Fruit fly (Drosophila melanogaster) whole organism, embryonic: ENCODE measurements around the gene ppk23.

ENCODE experiments used
- CG11093 ChIP-seq: fragments of 200-800 bp; sonication (Bioruptor generic); IDR thresholded peaks from 3 replicates; pipeline ENCODE4 v1.3.6; 2022; ENCODE audit warnings: missing biosample characterization, missing genetic modification characterization
- CG12299 ChIP-seq: fragments of 200-800 bp; sonication (Bioruptor generic); optimal IDR thresholded peaks from 2 replicates; lab custom pipeline; 2018; ENCODE audit warnings: missing biosample characterization, mild to moderate bottlenecking, missing genetic modification characterization
- CG12391 ChIP-seq: fragments of 200-800 bp; sonication (Bioruptor generic); optimal IDR thresholded peaks from 3 replicates; lab custom pipeline; 2018; ENCODE audit warnings: missing biosample characterization, mild to moderate bottlenecking, missing genetic modification characterization, moderate library complexity
- CG13296 ChIP-seq: fragments of 200-800 bp; sonication (Bioruptor generic); optimal IDR thresholded peaks from 3 replicates; lab custom pipeline; 2018; ENCODE audit warnings: missing biosample characterization, mild to moderate bottlenecking, missing genetic modification characterization
- CG17328 ChIP-seq: fragments of 200-800 bp; sonication (Bioruptor generic); IDR thresholded peaks from 2 replicates; pipeline ENCODE4 v1.3.6; 2022; ENCODE audit warnings: missing biosample characterization, missing genetic modification characterization
- CG17385 ChIP-seq: fragments of 200-800 bp; sonication (Bioruptor generic); optimal IDR thresholded peaks from 3 replicates; lab custom pipeline; 2018; ENCODE audit warnings: missing biosample characterization, mild to moderate bottlenecking, missing genetic modification characterization
- CG17612 ChIP-seq: fragments of 200-800 bp; sonication (Bioruptor generic); IDR thresholded peaks from 2 replicates; pipeline ENCODE4 v1.3.6; 2022; ENCODE audit warnings: missing biosample characterization, missing genetic modification characterization
- CG18262 ChIP-seq: fragments of 200-800 bp; optimal IDR thresholded peaks from 3 replicates; lab custom pipeline; 2019; ENCODE audit warnings: missing biosample characterization, mild to moderate bottlenecking, missing genetic modification characterization, moderate library complexity
- CG33213 ChIP-seq: fragments of 200-800 bp; sonication (Bioruptor generic); optimal IDR thresholded peaks from 3 replicates; lab custom pipeline; 2016; ENCODE audit warnings: missing biosample characterization, missing genetic modification characterization
- CG42726 ChIP-seq: fragments of 200-800 bp; sonication (Bioruptor generic); IDR thresholded peaks from 2 replicates; pipeline ENCODE4 v1.3.6; 2022; ENCODE audit warnings: missing biosample characterization, missing genetic modification characterization; ENCODE audit not compliant: partially characterized antibody
- CG5180 ChIP-seq: fragments of 200-800 bp; sonication (Bioruptor generic); optimal IDR thresholded peaks from 3 replicates; lab custom pipeline; 2017; ENCODE audit warnings: missing biosample characterization, missing genetic modification characterization, mild to moderate bottlenecking, moderate library complexity, missing genetic modification reagents
- CG7745 ChIP-seq: fragments of 200-800 bp; sonication (Bioruptor generic); optimal IDR thresholded peaks from 2 replicates; lab custom pipeline; 2018; ENCODE audit warnings: missing biosample characterization, mild to moderate bottlenecking, missing genetic modification characterization, moderate library complexity
- CG7839 ChIP-seq: fragments of 200-800 bp; sonication (Bioruptor generic); optimal IDR thresholded peaks from 3 replicates; lab custom pipeline; 2018; ENCODE audit warnings: missing biosample characterization, mild to moderate bottlenecking, missing genetic modification characterization, moderate library complexity
- CG8281 ChIP-seq: fragments of 200-800 bp; sonication (Bioruptor generic); optimal IDR thresholded peaks from 2 replicates; lab custom pipeline; 2018; ENCODE audit warnings: missing biosample characterization, mild to moderate bottlenecking, missing genetic modification characterization, moderate library complexity
- CG9932 ChIP-seq: fragments of 200-800 bp; sonication (Bioruptor generic); IDR thresholded peaks from 2 replicates; pipeline ENCODE4 v1.3.6; 2022; ENCODE audit warnings: missing biosample characterization, missing genetic modification characterization
- Deaf1 ChIP-seq: fragments of 200-800 bp; optimal IDR thresholded peaks from 3 replicates; lab custom pipeline; 2019; ENCODE audit warnings: missing biosample characterization, mild to moderate bottlenecking, missing genetic modification characterization, moderate library complexity
- E2f1 ChIP-seq: fragments of 200-800 bp; sonication (Bioruptor generic); IDR thresholded peaks from 2 replicates; pipeline ENCODE4 v1.3.6; 2022; ENCODE audit warnings: missing biosample characterization, missing genetic modification characterization
- E2f2 ChIP-seq: fragments of 200-800 bp; sonication (Bioruptor generic); IDR thresholded peaks from 2 replicates; pipeline ENCODE4 v1.3.6; 2022; ENCODE audit warnings: missing biosample characterization, missing genetic modification characterization
- Gsc ChIP-seq: fragments of 200-800 bp; sonication (Bioruptor generic); IDR thresholded peaks from 2 replicates; pipeline ENCODE4 v1.3.6; 2022; ENCODE audit warnings: missing biosample characterization, missing genetic modification characterization
- HLH54F ChIP-seq: fragments of 200-800 bp; sonication (Bioruptor generic); optimal IDR thresholded peaks from 3 replicates; lab custom pipeline; 2016; ENCODE audit warnings: missing biosample characterization, missing genetic modification characterization
- Hr78 ChIP-seq, 2 experiments: fragments of 200-800 bp in 1 of 2; fragments of >200 bp in 1 of 2; sonication (Bioruptor generic) in 1 of 2; optimal IDR thresholded peaks; 2 replicates each; lab custom pipeline; 2017 to 2019; ENCODE audit warnings: missing biosample characterization in 2 of 2, missing genetic modification characterization in 2 of 2, mild to moderate bottlenecking in 1 of 2, moderate library complexity in 1 of 2
- Mad ChIP-seq: fragments of 200-800 bp; sonication (Bioruptor generic); optimal IDR thresholded peaks from 2 replicates; lab custom pipeline; 2016; ENCODE audit warnings: missing biosample characterization, missing genetic modification characterization
- Rx ChIP-seq: fragments of 200-800 bp; sonication (Bioruptor generic); IDR thresholded peaks from 2 replicates; pipeline ENCODE4 v1.3.6; 2022; ENCODE audit warnings: missing biosample characterization, missing genetic modification characterization
- Sry-δ ChIP-seq: fragments of 200-800 bp; sonication (Bioruptor generic); optimal IDR thresholded peaks from 2 replicates; lab custom pipeline; 2016; ENCODE audit warnings: missing biosample characterization, missing genetic modification characterization
- Usf ChIP-seq: fragments of 200-800 bp; sonication (Bioruptor generic); optimal IDR thresholded peaks from 2 replicates; lab custom pipeline; 2017; ENCODE audit warnings: missing genotype, missing biosample characterization, missing genetic modification characterization
- Xbp1 ChIP-seq: fragments of 200-800 bp; sonication (Bioruptor generic); optimal IDR thresholded peaks from 3 replicates; lab custom pipeline; 2016; ENCODE audit warnings: missing biosample characterization, mild to moderate bottlenecking, missing genetic modification characterization
- al ChIP-seq: fragments of 200-800 bp; sonication (Bioruptor generic); IDR thresholded peaks from 2 replicates; pipeline ENCODE4 v1.3.6; 2022; ENCODE audit warnings: missing biosample characterization, missing genetic modification characterization
- croc ChIP-seq: fragments of 200-800 bp; sonication (Bioruptor generic); conservative IDR thresholded peaks from 3 replicates; pipeline ENCODE4 v1.3.6; 2022; ENCODE audit warnings: missing biosample characterization, missing genetic modification characterization
- ems ChIP-seq: fragments of 200-800 bp; sonication (Bioruptor generic); optimal IDR thresholded peaks from 3 replicates; lab custom pipeline; 2016; ENCODE audit warnings: missing biosample characterization, missing genetic modification characterization
- fd102C ChIP-seq: fragments of 200-800 bp; sonication (Bioruptor generic); optimal IDR thresholded peaks from 2 replicates; lab custom pipeline; 2018; ENCODE audit warnings: missing biosample characterization, mild to moderate bottlenecking, missing genetic modification characterization, moderate library complexity
- fru ChIP-seq: fragments of >200 bp; optimal IDR thresholded peaks from 2 replicates; lab custom pipeline; 2017
- ftz-f1 ChIP-seq: fragments of 200-800 bp; sonication (Bioruptor generic); optimal IDR thresholded peaks from 2 replicates; lab custom pipeline; 2016; ENCODE audit warnings: missing biosample characterization, missing genetic modification characterization
- gce ChIP-seq: fragments of 200-800 bp; sonication (Bioruptor generic); IDR thresholded peaks from 3 replicates; pipeline ENCODE4 v1.3.6; 2022; ENCODE audit warnings: missing biosample characterization, missing genetic modification characterization
- hbn ChIP-seq: fragments of 200-800 bp; sonication (Bioruptor generic); IDR thresholded peaks from 2 replicates; pipeline ENCODE4 v1.3.6; 2022; ENCODE audit warnings: missing biosample characterization, missing genetic modification characterization; ENCODE audit not compliant: partially characterized antibody
- hth ChIP-seq: fragments of >200 bp; optimal IDR thresholded peaks from 2 replicates; lab custom pipeline; 2017; ENCODE audit warnings: inconsistent platforms
- jumu ChIP-seq: fragments of 200-800 bp; sonication (Bioruptor generic); optimal IDR thresholded peaks from 3 replicates; lab custom pipeline; 2016; ENCODE audit warnings: missing biosample characterization, missing genetic modification characterization
- lola ChIP-seq, 3 experiments: fragments of >200 bp in 2 of 3; fragments of 200-800 bp in 1 of 3; sonication (Bioruptor generic) in 1 of 3; optimal IDR thresholded peaks; 2 replicates each; lab custom pipeline; 2017 to 2019; ENCODE audit warnings: missing biosample characterization in 3 of 3, missing genetic modification characterization in 3 of 3, mild to moderate bottlenecking in 1 of 3, moderate library complexity in 1 of 3
- maf-S ChIP-seq: fragments of 200-800 bp; sonication (Bioruptor generic); optimal IDR thresholded peaks from 2 replicates; lab custom pipeline; 2016; ENCODE audit warnings: missing biosample characterization, missing genetic modification characterization
- nerfin-2 ChIP-seq: fragments of 200-800 bp; sonication (Bioruptor generic); IDR thresholded peaks from 2 replicates; pipeline ENCODE4 v1.3.6; 2022; ENCODE audit warnings: missing biosample characterization, missing genetic modification characterization; ENCODE audit not compliant: partially characterized antibody
- pho ChIP-seq: fragments of 200-800 bp; sonication (Bioruptor generic); optimal IDR thresholded peaks from 2 replicates; lab custom pipeline; 2016; ENCODE audit warnings: missing biosample characterization, missing genetic modification characterization
- pnt ChIP-seq: fragments of 200-800 bp; sonication (Bioruptor generic); optimal IDR thresholded peaks from 3 replicates; lab custom pipeline; 2016; ENCODE audit warnings: missing biosample characterization, missing genetic modification characterization
- pum ChIP-seq: fragments of 200-800 bp; sonication (Bioruptor generic); optimal IDR thresholded peaks from 2 replicates; lab custom pipeline; 2016; ENCODE audit warnings: missing biosample characterization, missing genetic modification characterization
- ranshi ChIP-seq: fragments of 200-800 bp; sonication (Bioruptor generic); IDR thresholded peaks from 2 replicates; pipeline ENCODE4 v1.3.6; 2022; ENCODE audit warnings: missing biosample characterization, missing genetic modification characterization
- sens-2 ChIP-seq: fragments of 200-800 bp; sonication (Bioruptor generic); IDR thresholded peaks from 2 replicates; pipeline ENCODE4 v1.3.6; 2022; ENCODE audit warnings: missing biosample characterization, missing genetic modification characterization
- slbo ChIP-seq: fragments of 200-800 bp; sonication (Bioruptor generic); IDR thresholded peaks from 2 replicates; pipeline ENCODE4 v1.3.6; 2022; ENCODE audit warnings: missing biosample characterization, missing genetic modification characterization
- slp2 ChIP-seq: fragments of 200-800 bp; sonication (Bioruptor generic); optimal IDR thresholded peaks from 2 replicates; lab custom pipeline; 2016; ENCODE audit warnings: missing biosample characterization, missing genetic modification characterization
- sr ChIP-seq: fragments of 200-800 bp; sonication (Bioruptor generic); IDR thresholded peaks from 3 replicates; pipeline ENCODE4 v1.3.6; 2022; ENCODE audit warnings: missing biosample characterization, missing genetic modification characterization
- ssp ChIP-seq: fragments of 200-800 bp; sonication (Bioruptor generic); IDR thresholded peaks from 2 replicates; pipeline ENCODE4 v1.3.6; 2022; ENCODE audit warnings: missing biosample characterization, missing genetic modification characterization
- trem ChIP-seq: fragments of 200-800 bp; optimal IDR thresholded peaks from 3 replicates; lab custom pipeline; 2019; ENCODE audit warnings: missing biosample characterization, mild to moderate bottlenecking, missing genetic modification characterization, moderate library complexity
- wor ChIP-seq: fragments of 200-800 bp; sonication (Bioruptor generic); IDR thresholded peaks from 2 replicates; pipeline ENCODE4 v1.3.6; 2022; ENCODE audit warnings: missing biosample characterization, missing genetic modification characterization

The ppk23 gene

DNA sequence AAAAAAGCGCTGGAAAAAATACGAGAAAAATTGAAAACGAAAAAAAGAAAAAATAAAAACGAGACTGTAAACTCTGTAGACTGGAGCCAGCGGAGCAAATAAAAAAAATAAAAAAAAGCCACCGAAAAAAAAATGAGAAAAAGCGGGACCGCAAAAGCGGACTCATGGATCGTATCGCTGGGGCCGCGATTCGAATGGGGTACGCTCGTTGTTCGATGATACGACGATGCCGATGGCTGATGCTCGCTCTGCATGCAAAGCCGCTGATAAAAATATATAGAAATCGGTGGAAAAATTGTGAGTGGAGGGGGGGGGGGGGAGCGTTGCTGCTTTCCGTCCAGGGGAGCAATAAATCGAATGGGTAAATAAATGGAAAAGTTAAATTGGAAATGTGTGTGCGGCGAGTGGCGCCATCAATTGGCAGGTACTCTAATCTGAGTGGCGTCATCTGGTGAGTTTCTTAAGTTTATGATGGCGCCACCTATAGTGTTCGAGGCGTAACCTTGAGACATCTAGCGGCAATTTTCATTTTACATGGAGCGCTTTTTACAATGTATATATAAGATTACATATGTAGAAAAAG, 37.4 kb downstream of the ppk23 start (continued):
- TF ChIP-seq ems (GFP tag; lab: Kevin White, UChicago) = no peak
- peak; percentile 72 for TF ChIP-seq pnt (GFP tag; lab: Kevin White, UChicago)
- peak; percentile 79 for TF ChIP-seq ranshi (GFP tag; lab: Robert Waterston, UW)
- TF ChIP-seq gce = 0 out of 3 replicates have a peak, but pooled peaks have one; percentile 63
- TF ChIP-seq CG17328 (GFP tag; lab: Robert Waterston, UW) = peak; percentile 86
- no peak for TF ChIP-seq Sry-δ
- TF ChIP-seq CG12391 (tag; lab: Kevin White, UChicago) = no peak
- TF ChIP-seq lola (GFP tag; optimal IDR thresholded peaks at IDR 0.05; lab: Kevin White, UChicago) = peak in 1 of 3 experiments; percentile 27
- TF ChIP-seq sr (GFP tag; lab: Robert Waterston, UW) = peak; percentile 57; the same call in 1 of the 3 replicates
- peak; percentile 43 for TF ChIP-seq CG33213
- peak; percentile 81 for TF ChIP-seq E2f1 (GFP tag; lab: Robert Waterston, UW)
- no peak for TF ChIP-seq CG7745
- TF ChIP-seq Rx (GFP tag; lab: Robert Waterston, UW) = peak; percentile 77
- TF ChIP-seq jumu (GFP tag; lab: Kevin White, UChicago) = peak; percentile 63
- TF ChIP-seq slp2 (GFP tag; lab: Kevin White, UChicago) = peak; percentile 57
- peak; percentile 53 for TF ChIP-seq CG5180
- TF ChIP-seq E2f2 (GFP tag; lab: Robert Waterston, UW) = peak; percentile 22; the same call in 1 of the 2 replicates
- no peak for TF ChIP-seq CG17385
- peak; percentile 92 for TF ChIP-seq slbo
- TF ChIP-seq ftz-f1 (GFP tag; lab: Kevin White, UChicago) = peak; percentile 67
- no peak for TF ChIP-seq Hr78 (GFP tag; optimal IDR thresholded peaks at IDR 0.05; lab: Kevin White, UChicago)
- TF ChIP-seq CG12299 (tag; lab: Kevin White, UChicago) = no peak
- peak; percentile 5 for TF ChIP-seq maf-S (GFP tag; lab: Kevin White, UChicago)
- TF ChIP-seq HLH54F (GFP tag; lab: Kevin White, UChicago) = peak; percentile 38
- no peak for TF ChIP-seq hth (lab: Kevin White, UChicago)
- peak; percentile 69 for TF ChIP-seq CG42726 (GFP tag; lab: Robert Waterston, UW)
- no peak for TF ChIP-seq hbn (GFP tag; lab: Robert Waterston, UW)
- TF ChIP-seq trem (tag; lab: Kevin White, UChicago) = no peak
- TF ChIP-seq CG11093 (GFP tag; lab: Robert Waterston, UW) = peak; percentile 71; the same call in 2 of the 3 replicates
- TF ChIP-seq sens-2 (GFP tag; lab: Robert Waterston, UW) = peak; percentile 83
- no peak for TF ChIP-seq nerfin-2 (GFP tag; lab: Robert Waterston, UW)
- peak; percentile 54; the same call in 1 of the 2 replicates for TF ChIP-seq wor (GFP tag; lab: Robert Waterston, UW)
- no peak for TF ChIP-seq Mad (GFP tag; lab: Kevin White, UChicago)
- peak; percentile 77 for TF ChIP-seq Deaf1 (tag; lab: Kevin White, UChicago)
- peak; percentile 50 for TF ChIP-seq pum (GFP tag; lab: Kevin White, UChicago)
- peak; percentile 42 for TF ChIP-seq CG18262
- TF ChIP-seq CG7839 (tag; lab: Kevin White, UChicago) = peak; percentile 67
- peak; percentile 87 for TF ChIP-seq CG9932 (GFP tag; lab: Robert Waterston, UW)
- TF ChIP-seq al (GFP tag; lab: Robert Waterston, UW) = 0 out of 2 replicates have a peak, but pooled peaks have one; percentile 27
- peak; percentile 59; the same call in 1 of the 2 replicates for TF ChIP-seq CG17612 (GFP tag; lab: Robert Waterston, UW)
- no peak for TF ChIP-seq fru (lab: Kevin White, UChicago)
- TF ChIP-seq croc (GFP tag; lab: Robert Waterston, UW) = peak; percentile 60
- peak; percentile 25 for TF ChIP-seq Usf (GFP tag; lab: Kevin White, UChicago)
- peak; percentile 68 for TF ChIP-seq ssp
- peak; percentile 80 for TF ChIP-seq Xbp1 (GFP tag; lab: Kevin White, UChicago)
- TF ChIP-seq CG8281 (tag; lab: Kevin White, UChicago) = no peak
- TF ChIP-seq CG13296 = no peak
- TF ChIP-seq Gsc (GFP tag; lab: Robert Waterston, UW) = peak; percentile 38; the same call in 1 of the 2 replicates
- no peak for TF ChIP-seq fd102C (GFP tag; lab: Kevin White, UChicago)
- peak; percentile 13 for TF ChIP-seq pho (GFP tag; lab: Kevin White, UChicago)
